Worm (Caenorhabditis elegans) whole organism, L4/young adult: ENCODE measurements around the gene T10C6.10.

Experiments
- dao-5 ChIP-seq: sonication (generic microtip); optimal IDR thresholded peaks from 2 replicates; lab custom pipeline; 2016; ENCODE audit warnings: missing genotype, missing genetic modification characterization, moderate library complexity, missing compliant biosample characterization
- him-1 ChIP-seq: sonication (generic microtip); optimal IDR thresholded peaks from 2 replicates; lab custom pipeline; 2016; ENCODE audit warnings: missing genotype, missing genetic modification reagents, missing genetic modification characterization, missing compliant biosample characterization

- no peak for TF ChIP-seq him-1 (tag; lab: Kevin White, UChicago)
- TF ChIP-seq dao-5 (tag; lab: Kevin White, UChicago), result no peak
These were observed 37.6 kb downstream of the T10C6.10 start, which contains the start of gene srj-10 for ce11 chrV:16073856-16074255.
